Worm (Caenorhabditis elegans): Measurements from ENCODE around the gene C54F6.12.

Gene C54F6.12

DNA sequence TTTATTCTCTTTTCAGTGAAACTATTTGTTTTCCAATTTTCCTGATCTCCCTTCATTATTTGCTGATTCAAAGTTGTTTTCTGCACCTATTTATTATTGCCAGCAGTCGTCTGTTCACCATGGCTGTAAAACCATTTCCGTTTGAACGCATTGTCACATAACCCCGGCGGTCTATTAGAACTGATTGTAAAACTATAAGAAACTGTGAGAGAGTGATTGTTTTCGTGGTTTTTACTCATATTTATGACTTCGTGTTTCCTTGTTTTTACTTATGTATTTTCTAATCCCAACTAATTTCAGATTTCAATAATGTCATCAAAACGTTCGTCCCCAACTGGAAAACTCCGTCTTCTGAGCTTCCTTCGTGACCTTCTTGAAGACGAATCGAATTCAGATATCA is 25.0 kb upstream of the C54F6.12 start, which contains the start of gene F19F10.1:
TSS of gene F19F10.1 (plus strand) at position 301 of the 400 bp plus-strand sequence.
- TF ChIP-seq ztf-11 (tag; optimal IDR thresholded peaks at IDR 0.05), result no peak
- no peak for TF ChIP-seq nhr-21 (tag; optimal IDR thresholded peaks at IDR 0.05)
- no peak for TF ChIP-seq nhr-6 (tag; optimal IDR thresholded peaks at IDR 0.05)
- TF ChIP-seq Y55F3AM.14 (GFP tag; optimal IDR thresholded peaks at IDR 0.05), result no peak
- TF ChIP-seq elt-1 (tag; optimal IDR thresholded peaks at IDR 0.05), result no peak
- TF ChIP-seq nhr-10 (tag; optimal IDR thresholded peaks at IDR 0.05), result no peak
- no peak for TF ChIP-seq ceh-82 (tag; optimal IDR thresholded peaks at IDR 0.05)
- TF ChIP-seq nhr-237 (tag; optimal IDR thresholded peaks at IDR 0.05), result no peak
- TF ChIP-seq blmp-1 (tag; optimal IDR thresholded peaks at IDR 0.05; ENCODE audit: insufficient read depth), result no peak
- TF ChIP-seq C34F6.9 (tag; optimal IDR thresholded peaks at IDR 0.05), result no peak
- no peak for TF ChIP-seq skn-1 (tag; optimal IDR thresholded peaks at IDR 0.05)
- TF ChIP-seq unc-39 (tag; optimal IDR thresholded peaks at IDR 0.05), result no peak
- no peak for TF ChIP-seq sma-3 (GFP tag; optimal IDR thresholded peaks at IDR 0.05)
- TF ChIP-seq sma-9 (GFP tag; optimal IDR thresholded peaks at IDR 0.05), result no peak
- TF ChIP-seq sma-9 (tag; optimal IDR thresholded peaks at IDR 0.05), result no peak
- no peak for TF ChIP-seq sem-4 (tag; optimal IDR thresholded peaks at IDR 0.05)
- no peak for TF ChIP-seq elt-3 (tag; optimal IDR thresholded peaks at IDR 0.05)
- TF ChIP-seq ztf-4 (tag; optimal IDR thresholded peaks at IDR 0.05), result no peak
- TF ChIP-seq lin-11 (tag; optimal IDR thresholded peaks at IDR 0.05), result no peak

DNA sequence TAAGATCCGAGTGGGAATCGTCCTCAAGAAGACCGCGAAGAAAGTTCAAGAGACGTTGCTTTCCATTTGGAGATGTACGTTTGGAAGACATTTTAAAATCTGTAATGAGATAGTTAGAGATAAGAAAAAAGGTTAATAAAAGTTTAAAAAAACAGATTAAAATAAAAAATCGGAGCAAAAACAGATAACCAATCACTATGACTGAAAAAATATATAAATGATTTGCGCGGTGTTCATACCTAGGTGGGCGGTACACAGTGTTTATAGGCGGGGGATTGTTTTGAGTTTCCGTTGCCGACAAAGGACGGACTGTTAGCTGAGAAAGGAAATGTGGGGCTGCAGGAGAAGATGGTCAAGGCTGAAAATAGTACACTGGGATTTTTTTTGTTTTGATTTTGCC is 20.8 kb upstream of the C54F6.12 start, which contains the start of gene ets-7:
TSS of gene ets-7 (minus strand) at position 101 of the 400 bp plus-strand sequence.
- TF ChIP-seq Y55F3AM.14 (GFP tag; optimal IDR thresholded peaks at IDR 0.05) (no peak), ztf-4 (tag; optimal IDR thresholded peaks at IDR 0.05) (no peak), dmd-4 (tag; optimal IDR thresholded peaks at IDR 0.05) (no peak), ZK546.5 (tag; optimal IDR thresholded peaks at IDR 0.05) (no peak), nhr-129 (tag; optimal IDR thresholded peaks at IDR 0.05) (no peak), unc-39 (tag; optimal IDR thresholded peaks at IDR 0.05) (no peak), ztf-1 (GFP tag; conservative IDR thresholded peaks at IDR 0.05) (no peak), lin-11 (tag; optimal IDR thresholded peaks at IDR 0.05) (no peak), ama-1 (optimal IDR thresholded peaks at IDR 0.05) (no peak), ceh-16 (tag; optimal IDR thresholded peaks at IDR 0.05) (no peak), ceh-82 (tag; optimal IDR thresholded peaks at IDR 0.05) (no peak), nhr-21 (tag; optimal IDR thresholded peaks at IDR 0.05) (no peak), nhr-10 (tag; optimal IDR thresholded peaks at IDR 0.05) (no peak), lsy-2 (tag; optimal IDR thresholded peaks at IDR 0.05) (no peak), R02D3.7 (tag; optimal IDR thresholded peaks at IDR 0.05) (no peak), nhr-11 (tag; optimal IDR thresholded peaks at IDR 0.05) (no peak)

- TF ChIP-seq alr-1 (tag; optimal IDR thresholded peaks at IDR 0.05) (no peak), Y55F3AM.14 (GFP tag; optimal IDR thresholded peaks at IDR 0.05) (no peak), blmp-1 (tag; optimal IDR thresholded peaks at IDR 0.05; ENCODE audit: insufficient read depth) (no peak), egl-27 (tag; optimal IDR thresholded peaks at IDR 0.05) (no peak), aly-2 (tag; optimal IDR thresholded peaks at IDR 0.05) (no peak), lsy-2 (tag; optimal IDR thresholded peaks at IDR 0.05) (no peak), nhr-6 (tag; optimal IDR thresholded peaks at IDR 0.05) (no peak), ZK546.5 (tag; optimal IDR thresholded peaks at IDR 0.05) (no peak), sma-9 (GFP tag; optimal IDR thresholded peaks at IDR 0.05) (no peak), sma-9 (tag; optimal IDR thresholded peaks at IDR 0.05) (no peak)
Measured at ce11 chrV:7555875-7556274, 18.0 kb upstream of the C54F6.12 start.

DNA sequence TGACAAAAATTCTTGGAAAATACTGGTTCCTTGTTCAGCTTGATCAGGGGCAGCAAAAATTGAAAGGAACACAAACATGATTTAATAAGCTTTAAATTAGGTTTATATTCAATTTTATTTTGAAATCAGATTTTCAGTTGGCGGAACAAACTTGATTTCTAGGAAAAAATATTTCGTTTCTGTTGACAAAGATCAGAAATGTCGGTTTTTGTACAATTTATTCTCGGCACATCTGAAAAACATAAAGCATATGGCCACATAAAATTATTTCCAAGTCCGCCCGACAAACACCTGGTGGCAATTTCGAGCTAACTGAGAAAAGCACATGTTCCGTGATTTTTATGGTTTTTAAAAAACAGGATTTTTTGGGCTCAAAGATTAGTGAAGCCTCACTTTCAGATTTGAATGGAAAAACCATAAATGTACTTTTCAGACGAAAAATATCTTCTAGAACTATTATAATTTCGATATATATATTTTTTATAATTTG is 16.0 kb upstream of the C54F6.12 start, which contains the start of gene ttr-10:
TSS of gene ttr-10 (minus strand) at position 51 of the 490 bp plus-strand sequence.
- TF ChIP-seq unc-39 (tag; optimal IDR thresholded peaks at IDR 0.05) (no peak), elt-1 (tag; optimal IDR thresholded peaks at IDR 0.05) (no peak), ztf-11 (tag; optimal IDR thresholded peaks at IDR 0.05) (no peak), dmd-4 (tag; optimal IDR thresholded peaks at IDR 0.05) (no peak), lin-39 (tag; optimal IDR thresholded peaks at IDR 0.05) (no peak), sem-4 (tag; optimal IDR thresholded peaks at IDR 0.05) (no peak), crh-2 (tag; optimal IDR thresholded peaks at IDR 0.05) (no peak), aly-2 (tag; optimal IDR thresholded peaks at IDR 0.05) (no peak), mbf-1 (tag; optimal IDR thresholded peaks at IDR 0.05) (no peak), skn-1 (tag; optimal IDR thresholded peaks at IDR 0.05) (no peak), C34F6.9 (tag; optimal IDR thresholded peaks at IDR 0.05) (no peak), F13H6.1 (tag; optimal IDR thresholded peaks at IDR 0.05) (no peak), nhr-77 (tag; optimal IDR thresholded peaks at IDR 0.05) (no peak), mab-5 (tag; optimal IDR thresholded peaks at IDR 0.05) (no peak), unc-62 (GFP tag; optimal IDR thresholded peaks at IDR 0.05) (no peak), R02D3.7 (tag; optimal IDR thresholded peaks at IDR 0.05) (no peak), blmp-1 (tag; optimal IDR thresholded peaks at IDR 0.05; ENCODE audit: insufficient read depth) (no peak), sma-9 (GFP tag; optimal IDR thresholded peaks at IDR 0.05) (no peak), sma-9 (tag; optimal IDR thresholded peaks at IDR 0.05) (no peak)

Data from whole organism, L2 larva.